Worm (Caenorhabditis elegans) whole organism, young adult: ENCODE results near the gene fbxa-64.

Experiments used
- B0035.1 ChIP-seq: sonication (generic microtip); optimal IDR thresholded peaks from 2 replicates; lab custom pipeline; 2016; ENCODE audit warnings: missing genetic modification characterization, mild to moderate bottlenecking, missing compliant biosample characterization, missing genotype, missing genetic modification reagents
- Y95B8A.8 ChIP-seq: fragments of 200-800 bp; sonication (Bioruptor generic); IDR thresholded peaks from 2 replicates; pipeline ENCODE4 v1.3.6; 2022; ENCODE audit warnings: missing genetic modification reagents, missing genetic modification characterization, missing compliant biosample characterization
- ZK185.1 ChIP-seq: sonication (generic microtip); optimal IDR thresholded peaks from 2 replicates; lab custom pipeline; 2016; ENCODE audit warnings: mild to moderate bottlenecking, missing genetic modification characterization, missing compliant biosample characterization; ENCODE audit not compliant: poor library complexity, severe bottlenecking
- dox-1 ChIP-seq: fragments of 200-800 bp; sonication (Bioruptor generic); IDR thresholded peaks from 2 replicates; pipeline ENCODE4 v1.3.6; 2022; ENCODE audit warnings: missing genetic modification reagents, missing genetic modification characterization, missing compliant biosample characterization
- hsf-1 ChIP-seq: fragments of 200-800 bp; sonication (Bioruptor generic); IDR thresholded peaks from 2 replicates; pipeline ENCODE4 v1.3.6; 2022; ENCODE audit warnings: missing genetic modification reagents, missing genetic modification characterization, missing compliant biosample characterization
- lag-1 ChIP-seq: fragments of 200-800 bp; sonication (Bioruptor generic); IDR thresholded peaks from 2 replicates; pipeline ENCODE4 v1.3.6; 2022; ENCODE audit warnings: missing genetic modification reagents, missing genetic modification characterization, missing compliant biosample characterization
- lin-40 ChIP-seq: sonication (generic microtip); optimal IDR thresholded peaks from 2 replicates; lab custom pipeline; 2016; ENCODE audit warnings: missing genetic modification characterization, mild to moderate bottlenecking, missing compliant biosample characterization, missing genotype, missing genetic modification reagents
- madf-6 ChIP-seq: fragments of 200-800 bp; sonication (Bioruptor generic); IDR thresholded peaks from 2 replicates; pipeline ENCODE4 v1.3.6; 2022; ENCODE audit warnings: missing genetic modification reagents, missing genetic modification characterization, missing compliant biosample characterization
- madf-8 ChIP-seq: fragments of 200-800 bp; sonication (Bioruptor generic); conservative IDR thresholded peaks from 2 replicates; pipeline ENCODE4 v1.3.6; 2022; ENCODE audit warnings: missing genetic modification reagents, missing genetic modification characterization, missing compliant biosample characterization
- nhr-27 ChIP-seq: fragments of 200-800 bp; sonication (Bioruptor generic); optimal IDR thresholded peaks from 2 replicates; lab custom pipeline; 2018; ENCODE audit warnings: mild to moderate bottlenecking, missing genetic modification characterization, moderate library complexity, missing compliant biosample characterization
- pha-4 ChIP-seq: fragments of 150-350 bp; sonication (generic microtip); optimal IDR thresholded peaks from 2 replicates; lab custom pipeline; 2014; ENCODE audit warnings: missing biosample characterization, missing genetic modification reagents, missing genetic modification characterization
- snpc-4 ChIP-seq, 5 experiments: fragments of 150-350 bp in 1 of 5; sonication (generic microtip) in 4 of 5; optimal IDR thresholded peaks; 2 replicates each; lab custom pipeline; 2014 to 2018; ENCODE audit warnings: missing genetic modification characterization in 5 of 5, missing biosample characterization in 3 of 5, antibody characterized with exemption in 2 of 5, mild to moderate bottlenecking in 2 of 5, missing compliant biosample characterization in 2 of 5, missing genotype in 2 of 5, moderate library complexity in 2 of 5, missing genetic modification reagents in 1 of 5

- TF ChIP-seq madf-8 (GFP tag; lab: Robert Waterston, UW) (no peak), lag-1 (GFP tag; lab: Robert Waterston, UW) (no peak), hsf-1 (GFP tag; lab: Robert Waterston, UW) (no peak), B0035.1 (tag; lab: Kevin White, UChicago) (no peak), dox-1 (GFP tag; lab: Robert Waterston, UW) (no peak), snpc-4 (GFP tag; optimal IDR thresholded peaks at IDR 0.05; lab: Kevin White, UChicago) (no peak), snpc-4 (tag; optimal IDR thresholded peaks at IDR 0.05; lab: Kevin White, UChicago) (no peak), pha-4 (no peak), Y95B8A.8 (GFP tag; lab: Robert Waterston, UW) (no peak), ZK185.1 (tag; lab: Kevin White, UChicago) (no peak), nhr-27 (tag; lab: Kevin White, UChicago) (no peak), lin-40 (tag; lab: Kevin White, UChicago) (no peak), madf-6 (GFP tag; lab: Robert Waterston, UW) (no peak)
Observed at ce11 chrV:3280009-3280408, 2.1 kb upstream of the fbxa-64 start, which contains the start of gene T28A11.2.
